Worm (Caenorhabditis elegans): ENCODE measurements around the gene fipr-29.

DNA sequence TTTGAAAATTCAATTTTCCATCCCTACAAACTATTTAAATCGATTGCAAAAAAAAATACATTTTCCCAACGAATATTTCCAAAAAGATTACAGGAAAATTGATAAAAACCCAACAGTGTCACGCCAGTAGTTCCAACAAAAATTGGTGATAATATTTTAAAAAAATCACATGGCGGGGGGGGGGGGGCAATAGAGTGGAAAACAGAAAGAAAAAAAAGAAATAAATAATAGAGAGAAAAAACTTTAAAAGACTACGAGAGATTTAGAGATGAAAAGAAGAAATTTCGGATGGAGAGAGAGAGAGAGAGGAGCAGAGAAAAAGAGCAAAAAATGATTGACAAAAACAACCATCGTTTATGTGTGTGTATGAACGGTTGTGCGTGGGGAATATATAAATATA lies 25.7 kb downstream of the fipr-29 start:
- TF ChIP-seq tbx-37 (GFP tag; conservative IDR thresholded peaks at IDR 0.05) (no peak), tbx-11 (GFP tag; IDR thresholded peaks at IDR 0.05) (no peak), flt-1 (GFP tag; IDR thresholded peaks at IDR 0.05) (no peak), sea-1 (GFP tag; conservative IDR thresholded peaks at IDR 0.05) (no peak), ceh-13 (GFP tag; optimal IDR thresholded peaks at IDR 0.05) (no peak), aly-1 (tag; optimal IDR thresholded peaks at IDR 0.05) (no peak), hmg-4 (GFP tag; optimal IDR thresholded peaks at IDR 0.05) (no peak)
